Worm (Caenorhabditis elegans): ENCODE data around the gene lido-9.

- no peak for TF ChIP-seq skn-1 (tag; optimal IDR thresholded peaks at IDR 0.05)
- no peak for TF ChIP-seq F16B12.6 (tag; optimal IDR thresholded peaks at IDR 0.05)
- no peak for TF ChIP-seq dsc-1 (tag; optimal IDR thresholded peaks at IDR 0.05)
- TF ChIP-seq lin-39 (tag; optimal IDR thresholded peaks at IDR 0.05) = no peak
- TF ChIP-seq mdl-1 (tag; optimal IDR thresholded peaks at IDR 0.05) = no peak
- no peak for TF ChIP-seq ces-1 (GFP tag; optimal IDR thresholded peaks at IDR 0.05)
- no peak for TF ChIP-seq irx-1 (tag; optimal IDR thresholded peaks at IDR 0.05)
- TF ChIP-seq nhr-28 (tag; optimal IDR thresholded peaks at IDR 0.05) = no peak
- TF ChIP-seq ama-1 (optimal IDR thresholded peaks at IDR 0.05) = no peak
- TF ChIP-seq fkh-8 (tag; optimal IDR thresholded peaks at IDR 0.05) = no peak
Observed at ce11 chrII:3028264-3028663, 27.7 kb downstream of the lido-9 start.
